Fruit fly (Drosophila melanogaster): ENCODE measurements around the gene IntS11.
A peak's percentile ranks its signal among the peaks of the same experiment; 100 is the strongest.

DNA sequence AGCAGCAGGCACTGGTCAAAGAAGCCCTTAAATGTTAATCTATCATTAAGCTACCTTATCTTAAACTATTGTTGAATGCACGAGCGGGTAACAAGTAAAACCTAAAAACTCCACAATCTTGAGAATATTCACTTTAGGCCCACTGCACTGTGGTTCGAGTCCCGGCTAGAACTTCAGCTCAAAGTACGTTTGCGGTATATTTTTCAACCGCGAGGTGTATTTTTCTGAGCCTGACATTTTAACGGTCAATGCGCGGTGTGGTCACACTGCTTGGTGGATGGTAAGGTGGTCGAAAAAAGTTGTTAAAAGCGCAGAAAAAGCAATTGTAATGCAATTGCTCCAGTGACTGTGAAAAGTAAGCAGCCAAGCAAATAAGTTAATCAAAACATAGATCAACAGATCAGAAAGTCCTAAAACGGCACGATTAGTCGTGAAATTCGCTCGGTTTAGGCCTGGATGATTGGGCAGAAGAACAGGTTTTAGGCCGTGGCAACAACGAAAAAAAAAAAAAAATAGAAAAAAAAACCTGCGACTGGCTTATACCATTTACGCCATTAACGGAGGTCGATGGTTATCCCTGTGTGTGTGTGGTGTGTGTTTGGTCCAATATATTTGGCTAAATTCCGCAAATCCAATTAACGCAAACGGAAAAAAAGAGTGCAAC is 19.4 kb upstream of the IntS11 start, which contains the start of gene Kul:
- no peak for TF ChIP-seq dimm (GFP tag; IDR thresholded peaks at IDR 0.05)
- TF ChIP-seq CG33557 (GFP tag; optimal IDR thresholded peaks at IDR 0.05), result no peak
- peak; percentile 2 for TF ChIP-seq bcd (GFP tag; optimal IDR thresholded peaks at IDR 0.05)
- TF ChIP-seq Hr3 (GFP tag; optimal IDR thresholded peaks at IDR 0.05), result no peak
- no peak for TF ChIP-seq Hr39 (optimal IDR thresholded peaks at IDR 0.05)
- TF ChIP-seq slou (GFP tag; optimal IDR thresholded peaks at IDR 0.05), result no peak
- TF ChIP-seq vvl (GFP tag; IDR thresholded peaks at IDR 0.05), result 0 out of 2 replicates have a peak, but pooled peaks have one; percentile 33

Measured in whole organism, embryonic.